Fruit fly (Drosophila melanogaster) whole organism, embryonic: ENCODE measurements around the gene ATPsynepsilonL.

ENCODE experiments used
- B-H1 ChIP-seq: fragments of 200-800 bp; sonication (Bioruptor generic); IDR thresholded peaks from 3 replicates; pipeline ENCODE4 v1.3.6; 2022; ENCODE audit warnings: missing biosample characterization, missing genetic modification characterization
- CG11456 ChIP-seq: fragments of 200-800 bp; sonication (Bioruptor generic); IDR thresholded peaks from 3 replicates; pipeline ENCODE4 v1.3.6; 2022; ENCODE audit warnings: missing biosample characterization, missing genetic modification characterization
- CG12391 ChIP-seq: fragments of 200-800 bp; sonication (Bioruptor generic); optimal IDR thresholded peaks from 3 replicates; lab custom pipeline; 2018; ENCODE audit warnings: missing biosample characterization, mild to moderate bottlenecking, missing genetic modification characterization, moderate library complexity
- CG13296 ChIP-seq: fragments of 200-800 bp; sonication (Bioruptor generic); optimal IDR thresholded peaks from 3 replicates; lab custom pipeline; 2018; ENCODE audit warnings: missing biosample characterization, mild to moderate bottlenecking, missing genetic modification characterization
- CG14050 ChIP-seq: fragments of 200-800 bp; sonication (Bioruptor generic); IDR thresholded peaks from 3 replicates; pipeline ENCODE4 v1.3.6; 2022; ENCODE audit warnings: missing biosample characterization, missing genetic modification characterization
- CG14441 ChIP-seq: fragments of 200-800 bp; sonication (Bioruptor generic); IDR thresholded peaks from 2 replicates; pipeline ENCODE4 v1.3.6; 2022; ENCODE audit warnings: missing biosample characterization, missing genetic modification characterization
- CG1602 ChIP-seq: fragments of 200-800 bp; sonication (Bioruptor generic); optimal IDR thresholded peaks from 3 replicates; lab custom pipeline; 2016; ENCODE audit warnings: missing biosample characterization, missing genetic modification characterization
- CG18476 ChIP-seq: fragments of 200-800 bp; sonication (Bioruptor generic); optimal IDR thresholded peaks from 2 replicates; lab custom pipeline; 2016; ENCODE audit warnings: missing biosample characterization, mild to moderate bottlenecking, missing genetic modification characterization
- CG2199 ChIP-seq: fragments of 200-800 bp; sonication (Bioruptor generic); IDR thresholded peaks from 3 replicates; pipeline ENCODE4 v1.3.6; 2022; ENCODE audit warnings: missing biosample characterization, missing genetic modification characterization
- CG31224 ChIP-seq: fragments of 200-800 bp; sonication (Bioruptor generic); IDR thresholded peaks from 2 replicates; pipeline ENCODE4 v1.3.6; 2022; ENCODE audit warnings: missing biosample characterization, missing genetic modification characterization
- CG31365 ChIP-seq: fragments of 200-800 bp; sonication (Bioruptor generic); optimal IDR thresholded peaks from 2 replicates; lab custom pipeline; 2018; ENCODE audit warnings: missing biosample characterization, mild to moderate bottlenecking, missing genetic modification characterization
- CG3407 ChIP-seq: fragments of 200-800 bp; sonication (Bioruptor generic); optimal IDR thresholded peaks from 2 replicates; lab custom pipeline; 2018; ENCODE audit warnings: missing biosample characterization, mild to moderate bottlenecking, missing genetic modification characterization
- CG34224 ChIP-seq: fragments of 200-800 bp; sonication (Bioruptor generic); IDR thresholded peaks from 3 replicates; pipeline ENCODE4 v1.3.6; 2022; ENCODE audit warnings: missing biosample characterization, missing genetic modification characterization; ENCODE audit not compliant: partially characterized antibody
- CG3726 ChIP-seq: fragments of 200-800 bp; sonication (Bioruptor generic); IDR thresholded peaks from 3 replicates; pipeline ENCODE4, ENCODE4 v1.3.6; 2022; ENCODE audit warnings: missing biosample characterization, missing genetic modification characterization
- CG4360 ChIP-seq: fragments of 200-800 bp; sonication (Bioruptor generic); IDR thresholded peaks from 2 replicates; pipeline ENCODE4 v1.3.6; 2022; ENCODE audit warnings: missing biosample characterization, missing genetic modification characterization
- CG6175 ChIP-seq: fragments of 200-800 bp; sonication (Bioruptor generic); IDR thresholded peaks from 3 replicates; pipeline ENCODE4 v1.3.6; 2022; ENCODE audit warnings: missing biosample characterization, missing genetic modification characterization
- CG6689 ChIP-seq: fragments of 200-800 bp; sonication (Bioruptor generic); IDR thresholded peaks from 2 replicates; pipeline ENCODE4 v1.3.6; 2022; ENCODE audit warnings: missing biosample characterization, missing genetic modification characterization
- CG6791 ChIP-seq: fragments of 200-800 bp; sonication (Bioruptor generic); IDR thresholded peaks from 3 replicates; pipeline ENCODE4 v1.3.6; 2022; ENCODE audit warnings: missing biosample characterization, missing genetic modification characterization; ENCODE audit not compliant: partially characterized antibody
- CG7271 ChIP-seq: fragments of 200-800 bp; sonication (Bioruptor generic); optimal IDR thresholded peaks from 2 replicates; lab custom pipeline; 2018; ENCODE audit warnings: missing biosample characterization, mild to moderate bottlenecking, missing genetic modification characterization, moderate library complexity
- CG7357 ChIP-seq: fragments of 200-800 bp; sonication (Bioruptor generic); IDR thresholded peaks from 3 replicates; pipeline ENCODE4 v1.3.6; 2022; ENCODE audit warnings: missing biosample characterization, missing genetic modification characterization
- CG7928 ChIP-seq: fragments of 200-800 bp; sonication (Bioruptor generic); optimal IDR thresholded peaks from 2 replicates; lab custom pipeline; 2017; ENCODE audit warnings: missing biosample characterization, mild to moderate bottlenecking, missing genetic modification characterization
- CG8924 ChIP-seq: fragments of 200-800 bp; optimal IDR thresholded peaks from 3 replicates; lab custom pipeline; 2019; ENCODE audit warnings: missing biosample characterization, mild to moderate bottlenecking, missing genetic modification characterization, moderate library complexity
- CG9876 ChIP-seq: fragments of 200-800 bp; sonication (Bioruptor generic); optimal IDR thresholded peaks from 2 replicates; lab custom pipeline; 2016; ENCODE audit warnings: missing biosample characterization, missing genetic modification characterization
- E2f1 ChIP-seq: fragments of 200-800 bp; sonication (Bioruptor generic); IDR thresholded peaks from 2 replicates; pipeline ENCODE4 v1.3.6; 2022; ENCODE audit warnings: missing biosample characterization, missing genetic modification characterization
- Fer2 ChIP-seq: fragments of 200-800 bp; sonication (Bioruptor generic); optimal IDR thresholded peaks from 2 replicates; lab custom pipeline; 2018; ENCODE audit warnings: missing biosample characterization, mild to moderate bottlenecking, missing genetic modification characterization, moderate library complexity
- HLH3B ChIP-seq: fragments of 200-800 bp; sonication (Bioruptor generic); IDR thresholded peaks from 2 replicates; pipeline ENCODE4 v1.3.6; 2022; ENCODE audit warnings: missing biosample characterization, missing genetic modification characterization
- Jarid2 ChIP-seq: fragments of 200-800 bp; sonication (Bioruptor generic); optimal IDR thresholded peaks from 3 replicates; lab custom pipeline; 2017; ENCODE audit warnings: mild to moderate bottlenecking, missing biosample characterization, missing genetic modification reagents, missing genetic modification characterization
- Lhr ChIP-seq: fragments of 200-800 bp; sonication (Bioruptor generic); optimal IDR thresholded peaks from 3 replicates; lab custom pipeline; 2017; ENCODE audit warnings: mild to moderate bottlenecking, missing biosample characterization, missing genetic modification reagents, missing genetic modification characterization
- MBD-R2 ChIP-seq: fragments of 200-800 bp; sonication (Bioruptor generic); IDR thresholded peaks from 2 replicates; pipeline ENCODE4 v1.3.6; 2022; ENCODE audit warnings: missing biosample characterization, missing genetic modification characterization
- Max ChIP-seq: fragments of 200-800 bp; sonication (Bioruptor generic); optimal IDR thresholded peaks from 2 replicates; lab custom pipeline; 2016; ENCODE audit warnings: missing biosample characterization, mild to moderate bottlenecking, missing genetic modification characterization
- Scr ChIP-seq: fragments of 200-800 bp; sonication (Bioruptor generic); IDR thresholded peaks from 2 replicates; pipeline ENCODE4 v1.3.6; 2022; ENCODE audit warnings: missing biosample characterization, missing genetic modification characterization; ENCODE audit not compliant: partially characterized antibody
- Xrp1 ChIP-seq: fragments of 200-800 bp; sonication (Bioruptor generic); IDR thresholded peaks from 2 replicates; pipeline ENCODE4 v1.3.6; 2022; ENCODE audit warnings: missing biosample characterization, missing genetic modification characterization
- ac ChIP-seq: fragments of 200-800 bp; sonication (Bioruptor generic); optimal IDR thresholded peaks from 3 replicates; lab custom pipeline; 2017; ENCODE audit warnings: missing biosample characterization, mild to moderate bottlenecking, missing genetic modification characterization
- cato ChIP-seq: fragments of 200-800 bp; sonication (Bioruptor generic); optimal IDR thresholded peaks from 2 replicates; lab custom pipeline; 2016; ENCODE audit warnings: missing biosample characterization, missing genetic modification characterization, borderline replicate concordance
- cg ChIP-seq: fragments of 200-800 bp; sonication (Bioruptor generic); optimal IDR thresholded peaks from 3 replicates; lab custom pipeline; 2019; ENCODE audit warnings: missing biosample characterization, mild to moderate bottlenecking, missing genetic modification characterization, moderate library complexity
- chif ChIP-seq, 2 experiments: fragments of 200-800 bp; sonication (Bioruptor generic); optimal IDR thresholded peaks; 3 replicates each; lab custom pipeline; 2016; ENCODE audit warnings: missing biosample characterization in 2 of 2, missing genetic modification characterization in 2 of 2
- danr ChIP-seq: fragments of 200-800 bp; sonication (Bioruptor generic); IDR thresholded peaks from 2 replicates; pipeline ENCODE4 v1.3.6; 2022; ENCODE audit warnings: missing biosample characterization, missing genetic modification characterization
- dimm ChIP-seq: fragments of 200-800 bp; sonication (Bioruptor generic); IDR thresholded peaks from 2 replicates; pipeline ENCODE4 v1.3.6; 2022; ENCODE audit warnings: missing biosample characterization, missing genetic modification characterization
- eve ChIP-seq, 2 experiments: fragments of >200 bp; optimal IDR thresholded peaks; 2 replicates each; lab custom pipeline; 2017; ENCODE audit warnings: missing biosample characterization in 2 of 2, missing genetic modification characterization in 2 of 2
- fd3F ChIP-seq: fragments of 200-800 bp; sonication (Bioruptor generic); optimal IDR thresholded peaks from 2 replicates; lab custom pipeline; 2018; ENCODE audit warnings: missing biosample characterization, mild to moderate bottlenecking, missing genetic modification characterization, moderate library complexity
- ftz-f1 ChIP-seq: fragments of 200-800 bp; sonication (Bioruptor generic); optimal IDR thresholded peaks from 2 replicates; lab custom pipeline; 2016; ENCODE audit warnings: missing biosample characterization, missing genetic modification characterization
- gem ChIP-seq: fragments of 200-800 bp; sonication (Bioruptor generic); optimal IDR thresholded peaks from 2 replicates; lab custom pipeline; 2019; ENCODE audit warnings: missing biosample characterization, mild to moderate bottlenecking, missing genetic modification characterization, moderate library complexity
- gsb ChIP-seq: fragments of 200-800 bp; sonication (Bioruptor generic); IDR thresholded peaks from 2 replicates; pipeline ENCODE4 v1.3.6; 2022; ENCODE audit warnings: missing biosample characterization, missing genetic modification characterization
- hkb ChIP-seq, 2 experiments: fragments of 200-800 bp in 1 of 2; fragments of >200 bp in 1 of 2; sonication (Bioruptor generic) in 1 of 2; IDR thresholded peaks in 1 of 2; optimal IDR thresholded peaks in 1 of 2; 2 replicates each; pipeline versions ENCODE4 v1.3.6 to Lab custom; 2017 to 2022; ENCODE audit warnings: missing biosample characterization in 1 of 2, missing genetic modification characterization in 1 of 2
- ind ChIP-seq: fragments of 200-800 bp; sonication (Bioruptor generic); optimal IDR thresholded peaks from 3 replicates; lab custom pipeline; 2016; ENCODE audit warnings: missing biosample characterization, missing genetic modification characterization
- oc ChIP-seq: fragments of 200-800 bp; sonication (Bioruptor generic); optimal IDR thresholded peaks from 2 replicates; lab custom pipeline; 2018; ENCODE audit warnings: missing biosample characterization, mild to moderate bottlenecking, missing genetic modification characterization, moderate library complexity
- ranshi ChIP-seq: fragments of 200-800 bp; sonication (Bioruptor generic); IDR thresholded peaks from 2 replicates; pipeline ENCODE4 v1.3.6; 2022; ENCODE audit warnings: missing biosample characterization, missing genetic modification characterization
- sens ChIP-seq: fragments of 200-800 bp; sonication (Bioruptor generic); peaks from one replicate; lab custom pipeline; 2016; ENCODE audit warnings: missing biosample characterization, missing genetic modification characterization
- sob ChIP-seq: fragments of 200-800 bp; sonication (Bioruptor generic); IDR thresholded peaks from 2 replicates; pipeline ENCODE4 v1.3.6; 2022; ENCODE audit warnings: missing biosample characterization, missing genetic modification characterization
- sr ChIP-seq: fragments of 200-800 bp; sonication (Bioruptor generic); IDR thresholded peaks from 3 replicates; pipeline ENCODE4 v1.3.6; 2022; ENCODE audit warnings: missing biosample characterization, missing genetic modification characterization
- wor ChIP-seq: fragments of 200-800 bp; sonication (Bioruptor generic); IDR thresholded peaks from 2 replicates; pipeline ENCODE4 v1.3.6; 2022; ENCODE audit warnings: missing biosample characterization, missing genetic modification characterization
- z ChIP-seq: fragments of 200-800 bp; sonication (Bioruptor generic); IDR thresholded peaks from 3 replicates; pipeline ENCODE4 v1.3.6; 2022; ENCODE audit warnings: missing biosample characterization, missing genetic modification characterization

ATPsynepsilonL gene

DNA sequence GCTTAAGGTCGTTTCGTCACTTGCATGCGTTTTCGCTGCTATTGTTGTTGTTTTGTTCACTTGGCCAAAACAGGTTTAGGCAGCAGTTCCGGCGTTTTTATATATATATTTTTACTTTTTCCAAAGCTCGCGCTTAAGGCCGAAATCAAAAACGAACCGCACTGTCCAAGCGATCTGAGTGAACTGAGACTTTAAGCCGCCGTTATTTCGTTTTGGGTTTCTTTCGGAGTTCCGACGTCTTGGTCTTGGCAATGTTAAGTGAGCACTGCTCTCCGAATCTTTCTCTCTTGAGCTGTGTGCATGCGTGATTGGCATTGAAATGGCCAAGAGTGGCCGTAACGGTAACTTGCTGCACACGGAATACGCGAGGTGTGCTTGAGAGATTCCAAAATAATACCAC lies 3.9 kb downstream of the ATPsynepsilonL start, which contains the start of gene knk (continued):
- no peak for TF ChIP-seq MBD-R2
- TF ChIP-seq CG3726 (GFP tag; lab: Robert Waterston, UW): no peak
- TF ChIP-seq Xrp1 (GFP tag; lab: Robert Waterston, UW): no peak
- TF ChIP-seq ftz-f1 (GFP tag; lab: Kevin White, UChicago): peak; percentile 59
- no peak for TF ChIP-seq Max (GFP tag; lab: Kevin White, UChicago)
- no peak for TF ChIP-seq danr (GFP tag; lab: Robert Waterston, UW)
- TF ChIP-seq E2f1 (GFP tag; lab: Robert Waterston, UW): no peak
- no peak for TF ChIP-seq CG7357
- no peak for TF ChIP-seq HLH3B (GFP tag; lab: Robert Waterston, UW)
- no peak for TF ChIP-seq B-H1 (GFP tag; lab: Robert Waterston, UW)
- TF ChIP-seq CG31365 (tag; lab: Kevin White, UChicago): no peak
- TF ChIP-seq Scr: 0 out of 2 replicates have a peak, but pooled peaks have one; percentile 17
- TF ChIP-seq CG8924 (tag; lab: Kevin White, UChicago): peak; percentile 38
- no peak for TF ChIP-seq chif (GFP tag; optimal IDR thresholded peaks at IDR 0.05; lab: Kevin White, UChicago)
- peak; percentile 33; the same call in 1 of the 3 replicates for TF ChIP-seq CG34224 (GFP tag; lab: Robert Waterston, UW)
- no peak for TF ChIP-seq gsb (GFP tag; lab: Robert Waterston, UW)
- no peak for TF ChIP-seq CG14050
- TF ChIP-seq CG1602: no peak
- TF ChIP-seq cg (GFP tag; lab: Kevin White, UChicago): no peak
- no peak for TF ChIP-seq CG9876 (GFP tag; lab: Kevin White, UChicago)
- TF ChIP-seq sr: 0 out of 3 replicates have a peak, but pooled peaks have one; percentile 22
- TF ChIP-seq CG4360 (GFP tag; lab: Robert Waterston, UW): peak; percentile 54
- TF ChIP-seq CG6175 (GFP tag; lab: Robert Waterston, UW): no peak
- 0 out of 2 replicates have a peak, but pooled peaks have one; percentile 31 for TF ChIP-seq sob (GFP tag; lab: Robert Waterston, UW)
- peak; percentile 49 for TF ChIP-seq hkb (optimal IDR thresholded peaks at IDR 0.05; lab: Kevin White, UChicago)
- TF ChIP-seq hkb (GFP tag; IDR thresholded peaks at IDR 0.05; lab: Robert Waterston, UW): peak; percentile 38; the same call in 1 of the 2 replicates
- TF ChIP-seq CG7271 (tag; lab: Kevin White, UChicago): no peak
- TF ChIP-seq CG6791 (GFP tag; lab: Robert Waterston, UW): no peak
- TF ChIP-seq CG14441 (GFP tag; lab: Robert Waterston, UW): no peak
- TF ChIP-seq CG6689: no peak
- TF ChIP-seq Lhr (GFP tag; lab: Kevin White, UChicago): no peak
- TF ChIP-seq Jarid2: peak; percentile 44
- TF ChIP-seq CG18476 (GFP tag; lab: Kevin White, UChicago): peak; percentile 73
- no peak for TF ChIP-seq Fer2
- TF ChIP-seq oc (tag; lab: Kevin White, UChicago): peak; percentile 63
- peak; percentile 75; the same call in 2 of the 3 replicates for TF ChIP-seq z (GFP tag; lab: Robert Waterston, UW)
- TF ChIP-seq sens (GFP tag; lab: Kevin White, UChicago): no peak
- no peak for TF ChIP-seq ind (GFP tag; lab: Kevin White, UChicago)
- no peak for TF ChIP-seq cato (GFP tag; lab: Kevin White, UChicago)
- TF ChIP-seq wor (GFP tag; lab: Robert Waterston, UW): no peak
- no peak for TF ChIP-seq CG12391 (tag; lab: Kevin White, UChicago)
- TF ChIP-seq eve (GFP tag; optimal IDR thresholded peaks at IDR 0.05; lab: Kevin White, UChicago): no peak
- TF ChIP-seq fd3F: no peak
- no peak for TF ChIP-seq ranshi
- TF ChIP-seq CG31224: no peak
- TF ChIP-seq CG13296 (GFP tag; lab: Kevin White, UChicago): peak; percentile 29
- TF ChIP-seq CG11456: no peak
- no peak for TF ChIP-seq dimm (GFP tag; lab: Robert Waterston, UW)
- no peak for TF ChIP-seq CG2199
- no peak for TF ChIP-seq CG3407 (GFP tag; lab: Kevin White, UChicago)
- TF ChIP-seq gem (tag; lab: Kevin White, UChicago): no peak
- no peak for TF ChIP-seq CG7928
- TF ChIP-seq ac (GFP tag; lab: Kevin White, UChicago): no peak
